Worm (Caenorhabditis elegans) whole organism, mixed stage, embryonic: ENCODE measurements around the gene ZK856.7.

Source experiments
- blmp-1 ChIP-seq: fragments of 150-350 bp; optimal IDR thresholded peaks from 2 replicates; lab custom pipeline; 2014; ENCODE audit warnings: missing biosample characterization, missing genetic modification characterization
- cnd-1 ChIP-seq: fragments of 200-800 bp; sonication (Bioruptor generic); optimal IDR thresholded peaks from 2 replicates; lab custom pipeline; 2018; ENCODE audit warnings: mild to moderate bottlenecking, missing genetic modification characterization, missing compliant biosample characterization
- elt-1 ChIP-seq: sonication (generic microtip); optimal IDR thresholded peaks from 2 replicates; lab custom pipeline; 2017; ENCODE audit warnings: missing genetic modification characterization, mild to moderate bottlenecking, missing compliant biosample characterization, antibody characterized with exemption, moderate library complexity, borderline replicate concordance; ENCODE audit not compliant: insufficient read depth
- lsy-2 ChIP-seq: fragments of 150-350 bp; optimal IDR thresholded peaks from 2 replicates; lab custom pipeline; 2014; ENCODE audit warnings: missing biosample characterization, missing genetic modification characterization
- nhr-12 ChIP-seq: fragments of 150-350 bp; optimal IDR thresholded peaks from 2 replicates; lab custom pipeline; 2014; ENCODE audit warnings: missing biosample characterization, missing genetic modification characterization
- nhr-237 ChIP-seq: fragments of 150-350 bp; optimal IDR thresholded peaks from 2 replicates; lab custom pipeline; 2014; ENCODE audit warnings: missing biosample characterization, missing genetic modification characterization
- nhr-76 ChIP-seq: sonication (generic microtip); optimal IDR thresholded peaks from 2 replicates; lab custom pipeline; 2017; ENCODE audit warnings: missing biosample characterization, missing genetic modification characterization
- snpc-4 ChIP-seq: fragments of 150-350 bp; optimal IDR thresholded peaks from 2 replicates; lab custom pipeline; 2014; ENCODE audit warnings: missing biosample characterization, missing genetic modification characterization
- sptf-1 ChIP-seq: sonication (generic microtip); optimal IDR thresholded peaks from 2 replicates; lab custom pipeline; 2017; ENCODE audit warnings: mild to moderate bottlenecking, missing genetic modification characterization, moderate library complexity, missing compliant biosample characterization
- unc-39 ChIP-seq: fragments of 150-350 bp; optimal IDR thresholded peaks from 2 replicates; lab custom pipeline; 2014; ENCODE audit warnings: missing biosample characterization, missing genetic modification characterization
- unc-62 ChIP-seq: fragments of 150-350 bp; optimal IDR thresholded peaks from 2 replicates; lab custom pipeline; 2014; ENCODE audit warnings: missing biosample characterization, missing genetic modification reagents, missing genetic modification characterization

DNA sequence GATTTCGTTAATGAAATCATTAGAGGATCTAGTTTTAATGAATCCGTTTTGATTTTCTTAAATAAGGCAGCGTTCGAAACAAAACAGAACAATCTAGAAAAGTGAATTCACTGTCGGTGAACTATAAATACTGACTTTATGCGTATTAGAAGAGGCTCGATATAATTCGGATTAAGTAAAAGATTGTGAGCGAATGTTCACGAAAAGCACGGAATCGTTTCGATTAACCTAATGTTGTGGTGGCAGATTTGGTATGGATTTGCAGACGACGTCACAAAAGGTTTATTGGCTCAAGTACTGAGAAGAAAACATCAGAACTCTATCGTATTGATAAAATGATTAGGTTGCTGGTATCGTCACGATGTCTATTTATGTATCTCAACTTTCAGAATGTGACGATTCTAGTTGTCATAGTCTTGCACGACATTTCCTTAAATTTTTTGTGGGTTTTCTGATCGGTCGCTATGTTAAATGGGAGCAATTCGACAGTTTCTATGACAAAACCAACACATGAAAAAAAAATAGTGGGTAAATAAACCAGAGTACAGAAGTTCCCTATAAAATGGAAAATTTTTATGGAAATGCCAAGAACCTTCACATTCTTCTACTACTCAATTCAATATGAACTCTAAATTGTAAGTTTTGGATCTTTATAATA, 27.5 kb downstream of the ZK856.7 start, which contains the start of the genes pyt-1 and fipr-7:
- TF ChIP-seq blmp-1 (no peak), nhr-12 (tag; lab: Kevin White, UChicago) (no peak), lsy-2 (tag; lab: Kevin White, UChicago) (no peak), unc-62 (no peak), sptf-1 (tag; lab: Kevin White, UChicago) (no peak), snpc-4 (no peak), cnd-1 (no peak), nhr-237 (tag; lab: Kevin White, UChicago) (no peak), nhr-76 (tag; lab: Kevin White, UChicago) (no peak), elt-1 (tag; lab: Kevin White, UChicago) (no peak), unc-39 (tag; lab: Kevin White, UChicago) (no peak)
